Worm (Caenorhabditis elegans): ENCODE data around the gene hsb-1.

DNA sequence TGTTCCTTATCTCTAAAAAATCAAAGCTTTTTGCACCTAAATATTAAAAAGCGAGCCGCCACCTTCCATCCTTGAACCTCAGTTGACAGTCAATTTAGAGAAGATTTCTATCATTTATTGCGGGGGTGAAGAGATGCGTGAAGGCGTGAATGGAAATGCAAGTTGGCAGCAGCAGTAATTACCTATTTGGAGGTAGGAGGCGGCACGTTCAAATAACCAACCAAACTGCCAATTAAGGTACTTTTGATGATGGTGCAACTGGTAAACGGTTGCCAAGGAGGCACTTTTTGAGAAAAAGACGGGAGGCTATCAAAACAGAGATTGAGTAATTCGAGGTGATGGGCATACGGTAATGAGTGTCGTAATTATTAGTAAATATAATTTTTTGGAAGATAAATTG is 30.7 kb downstream of the hsb-1 start:
- no peak for TF ChIP-seq ZK546.5 (tag; optimal IDR thresholded peaks at IDR 0.05)
- no peak for TF ChIP-seq elt-1 (tag; optimal IDR thresholded peaks at IDR 0.05)
- TF ChIP-seq skn-1 (tag; optimal IDR thresholded peaks at IDR 0.05), result no peak
- no peak for TF ChIP-seq ceh-9 (tag; optimal IDR thresholded peaks at IDR 0.05)
- TF ChIP-seq ama-1 (optimal IDR thresholded peaks at IDR 0.05), result no peak
- no peak for TF ChIP-seq aly-2 (tag; optimal IDR thresholded peaks at IDR 0.05)
- TF ChIP-seq unc-62 (GFP tag; optimal IDR thresholded peaks at IDR 0.05), result no peak
- TF ChIP-seq pha-4 (tag; optimal IDR thresholded peaks at IDR 0.05), result no peak
- TF ChIP-seq daf-12 (tag; optimal IDR thresholded peaks at IDR 0.05), result no peak

All from whole organism, L3 larva.